Fruit fly (Drosophila melanogaster) S2 (cell line): ENCODE results near the gene CG43679.

Experiments
- CG8478 ChIP-seq: fragments of >200 bp; optimal IDR thresholded peaks from 2 replicates; lab custom pipeline; 2018
- CTCF ChIP-seq, 2 experiments: fragments of >200 bp; optimal IDR thresholded peaks; 2 replicates each; lab custom pipeline; 2018

CG43679 gene

DNA sequence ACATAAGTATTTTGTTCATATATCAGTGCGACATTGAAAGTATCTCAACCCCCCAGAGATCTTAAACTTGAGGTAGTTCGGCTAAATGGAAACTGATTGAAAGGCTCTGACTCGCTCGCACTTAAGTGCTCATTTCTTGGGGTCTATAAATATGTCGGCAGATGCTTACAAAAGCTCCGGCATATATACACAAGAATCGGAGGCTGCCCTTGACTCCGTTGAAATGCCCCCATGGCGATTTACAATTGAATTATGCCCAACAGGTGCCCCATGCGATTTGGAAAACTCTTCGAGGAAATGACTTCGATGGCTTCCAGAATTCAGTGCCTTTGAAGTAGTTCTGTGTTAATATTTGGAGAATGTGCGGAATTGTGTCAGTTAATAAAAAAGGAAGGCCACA, 22.5 kb upstream of the CG43679 start:
- TF ChIP-seq CTCF (optimal IDR thresholded peaks at IDR 0.05; lab: Kevin White, UChicago), result no peak
- TF ChIP-seq CG8478 (lab: Kevin White, UChicago), result no peak

DNA sequence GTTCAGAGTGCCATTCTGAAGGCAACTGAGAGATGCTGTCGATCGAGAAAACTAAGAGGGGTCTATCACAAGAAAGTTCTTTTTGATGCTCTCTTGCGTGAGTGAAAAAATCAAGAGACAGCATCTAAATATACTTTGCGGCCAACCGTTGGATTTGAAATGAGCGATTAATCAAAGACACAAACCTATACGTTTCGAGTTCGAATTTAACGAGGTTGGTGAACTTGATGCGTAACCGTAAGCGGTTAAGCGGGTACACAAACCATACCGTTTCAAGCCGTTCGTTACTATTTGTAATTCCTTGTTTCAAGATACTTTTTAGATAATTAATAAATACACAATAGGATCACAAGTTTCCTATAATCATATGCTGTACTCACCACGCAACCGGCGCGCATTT, 20.9 kb upstream of the CG43679 start:
- TF ChIP-seq CTCF (optimal IDR thresholded peaks at IDR 0.05; lab: Kevin White, UChicago), result peak; percentile 53 to 68
- TF ChIP-seq CG8478 (lab: Kevin White, UChicago), result no peak

DNA sequence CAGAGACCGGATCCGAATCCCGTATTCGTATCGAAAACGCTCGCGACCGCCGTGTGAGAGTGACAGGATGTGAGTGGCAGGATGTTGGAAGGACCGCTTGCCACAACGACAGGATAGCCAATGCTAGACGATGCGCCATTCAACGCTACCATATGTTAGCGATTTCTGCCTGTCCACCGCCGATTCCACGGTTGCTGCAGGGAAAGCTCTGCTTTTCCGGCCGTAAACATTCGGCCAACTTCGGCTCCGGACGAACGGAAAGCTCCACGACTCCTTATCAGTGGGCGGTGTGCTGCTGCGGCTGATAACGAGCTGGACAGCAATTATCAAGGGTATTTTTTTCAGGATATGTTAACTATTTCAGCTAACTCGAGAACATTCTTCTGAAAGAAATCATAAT, 13.7 kb upstream of the CG43679 start, which contains the start of gene Sytbeta:
Sytbeta (minus strand) TSS at position 101 of the 400 bp plus-strand sequence.
- TF ChIP-seq CG8478 (lab: Kevin White, UChicago) (no peak), CTCF (optimal IDR thresholded peaks at IDR 0.05; lab: Kevin White, UChicago) (no peak)

DNA sequence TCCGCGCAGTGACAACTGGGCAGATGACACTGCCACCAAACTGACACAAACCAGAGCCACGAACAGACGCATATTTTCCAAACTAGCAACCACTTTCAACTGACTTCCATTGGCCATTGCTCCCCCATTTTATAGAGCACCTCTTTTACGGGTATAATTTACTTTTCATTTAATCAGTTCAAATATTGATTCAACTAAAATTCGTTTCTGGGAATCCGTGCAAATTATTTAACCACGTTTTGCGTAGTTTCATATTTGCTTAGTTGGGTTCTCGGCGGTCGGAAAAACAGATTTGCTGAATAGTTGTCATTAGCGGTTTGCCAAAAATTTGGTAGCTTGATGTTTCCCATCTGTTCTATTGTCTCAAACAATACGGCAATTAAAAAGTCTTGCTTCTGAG, 10.4 kb upstream of the CG43679 start, which contains the start of gene CG13460:
CG13460 (minus strand) TSS at position 101 of the 400 bp plus-strand sequence.
- TF ChIP-seq CTCF (optimal IDR thresholded peaks at IDR 0.05; lab: Kevin White, UChicago) (no peak), CG8478 (lab: Kevin White, UChicago) (no peak)

DNA sequence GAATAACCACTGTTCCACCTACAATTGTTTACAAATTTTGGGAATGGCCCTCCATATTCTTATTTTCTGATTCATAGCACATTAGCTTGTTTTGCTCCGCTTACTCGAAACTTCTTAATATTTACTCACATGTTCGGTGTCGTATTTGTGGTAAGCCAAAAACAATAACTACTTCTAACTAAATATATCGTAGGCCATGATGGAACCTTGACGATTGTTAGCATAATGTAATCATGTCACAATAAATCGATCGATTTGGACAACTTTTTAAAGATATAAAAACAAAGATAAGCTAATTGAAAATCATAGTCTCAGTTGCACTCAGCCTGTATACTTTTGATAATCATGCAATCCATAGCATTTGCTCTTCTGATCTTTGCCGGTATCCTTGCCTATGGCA, 3.3 kb upstream of the CG43679 start, which contains the start of gene EAChm:
EAChm (plus strand) TSS at position 301 of the 400 bp plus-strand sequence.
- TF ChIP-seq CTCF (optimal IDR thresholded peaks at IDR 0.05; lab: Kevin White, UChicago), result no peak
- no peak for TF ChIP-seq CG8478 (lab: Kevin White, UChicago)

DNA sequence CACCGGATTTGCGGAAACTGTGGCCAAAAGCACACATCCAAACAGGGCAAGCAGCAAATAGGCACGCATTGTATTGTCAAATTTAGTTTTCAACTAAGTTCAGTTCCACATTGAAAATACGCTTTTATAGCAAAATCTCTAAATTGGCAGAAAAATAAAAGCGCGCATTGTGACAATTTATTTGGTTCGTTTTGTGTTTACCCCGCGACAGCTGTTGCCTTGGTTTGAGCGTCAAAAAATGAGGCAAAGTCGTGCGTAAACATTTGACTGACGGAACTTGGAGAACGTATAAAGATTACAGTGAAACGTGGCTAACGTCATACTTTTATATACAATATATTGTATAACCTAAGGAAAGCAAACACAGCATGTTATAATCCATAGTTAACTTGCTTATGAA, 2.8 kb upstream of the CG43679 start, which contains the start of gene CG18649:
CG18649 (minus strand) TSS at position 101 of the 400 bp plus-strand sequence.
- TF ChIP-seq CG8478 (lab: Kevin White, UChicago) (no peak), CTCF (optimal IDR thresholded peaks at IDR 0.05; lab: Kevin White, UChicago) (no peak)

DNA sequence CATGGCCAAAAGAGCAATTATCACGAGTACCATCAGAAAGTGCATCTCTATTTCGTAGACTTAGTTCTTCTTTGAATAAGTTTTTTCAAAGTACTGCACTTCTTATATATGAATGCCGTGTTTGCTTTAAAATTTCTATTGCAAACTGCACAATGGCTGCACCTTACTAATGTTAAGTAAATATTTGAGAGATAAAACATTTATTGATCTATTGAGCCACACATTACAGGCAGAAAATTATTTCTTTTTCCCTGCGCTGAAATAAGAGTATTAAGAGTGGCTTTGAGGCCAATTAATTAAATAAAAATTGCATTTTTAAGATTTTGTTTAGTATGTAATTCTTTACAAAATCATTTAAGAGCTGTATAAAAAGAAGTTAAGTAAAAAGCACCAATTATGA, 2.0 kb upstream of the CG43679 start, which contains the start of gene CG43680:
CG43680 (minus strand) TSS at position 101 of the 400 bp plus-strand sequence.
- TF ChIP-seq CG8478 (lab: Kevin White, UChicago), result no peak
- no peak for TF ChIP-seq CTCF (optimal IDR thresholded peaks at IDR 0.05; lab: Kevin White, UChicago)

DNA sequence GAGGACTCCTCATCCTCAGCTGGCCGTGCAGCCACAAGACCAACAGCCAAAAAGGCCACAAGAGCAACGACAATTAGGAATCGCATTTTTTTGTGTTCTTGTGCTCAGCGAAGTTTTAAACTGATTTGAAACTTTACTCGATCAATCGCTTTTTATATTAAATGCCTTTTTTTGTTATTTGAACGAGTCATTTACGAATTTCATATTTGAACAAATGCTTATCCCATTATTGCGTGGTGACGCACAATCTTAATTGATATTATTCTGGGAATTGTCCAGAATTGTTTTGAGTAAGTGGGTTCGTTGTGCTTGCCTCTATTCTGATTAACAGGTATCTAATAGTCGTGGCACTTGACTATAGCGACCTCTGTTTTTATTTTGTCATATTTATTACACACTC, 1.2 kb upstream of the CG43679 start, which contains the start of gene CG13461:
CG13461 (minus strand) TSS at position 101 of the 400 bp plus-strand sequence.
- TF ChIP-seq CG8478 (lab: Kevin White, UChicago), result no peak
- TF ChIP-seq CTCF (optimal IDR thresholded peaks at IDR 0.05; lab: Kevin White, UChicago), result no peak

DNA sequence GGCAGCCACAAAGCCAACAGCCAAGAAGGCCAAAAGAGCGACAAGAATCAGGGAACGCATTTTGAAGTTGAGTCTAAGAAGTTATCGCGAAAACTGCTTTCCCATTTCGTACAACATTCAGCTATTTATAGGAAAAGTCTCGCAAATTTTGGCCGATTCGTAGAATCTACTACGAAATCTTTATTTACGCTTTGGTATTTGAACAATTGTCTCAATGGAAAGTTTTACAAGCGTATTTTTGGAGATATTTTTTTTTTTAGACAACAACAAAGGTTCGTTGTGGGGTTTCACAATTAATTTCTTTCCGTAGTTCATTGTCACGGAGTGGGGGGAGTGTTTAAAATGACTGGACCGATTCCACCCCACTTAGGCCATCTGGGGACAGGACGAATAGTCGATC, 519 bp downstream of the CG43679 start, which contains the start of gene CG12310:
CG12310 (minus strand) TSS at position 101 of the 400 bp plus-strand sequence.
- TF ChIP-seq CG8478 (lab: Kevin White, UChicago) (no peak), CTCF (optimal IDR thresholded peaks at IDR 0.05; lab: Kevin White, UChicago) (no peak)

DNA sequence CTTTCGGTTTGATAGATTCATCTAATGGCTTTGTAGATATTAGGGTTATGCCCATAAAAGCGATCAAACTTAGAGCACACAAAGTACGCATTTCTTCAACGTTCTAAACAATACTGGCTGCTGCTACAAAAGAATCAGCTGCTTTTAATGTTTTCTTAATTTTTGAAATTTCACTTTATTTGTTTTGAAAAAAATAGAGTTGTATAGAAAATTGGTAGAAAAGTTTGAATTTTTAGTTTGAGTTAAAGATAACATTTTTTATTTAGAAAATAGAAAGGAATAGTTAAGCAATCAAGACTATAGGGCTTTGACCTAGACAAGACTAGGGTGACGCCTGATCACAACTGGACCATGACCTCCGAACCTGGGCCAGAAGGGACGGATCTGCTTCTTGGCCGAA, 1.1 kb downstream of the CG43679 start, which contains the start of gene CG18581:
CG18581 (minus strand) TSS at position 101 of the 400 bp plus-strand sequence.
- no peak for TF ChIP-seq CTCF (optimal IDR thresholded peaks at IDR 0.05; lab: Kevin White, UChicago)
- no peak for TF ChIP-seq CG8478 (lab: Kevin White, UChicago)

DNA sequence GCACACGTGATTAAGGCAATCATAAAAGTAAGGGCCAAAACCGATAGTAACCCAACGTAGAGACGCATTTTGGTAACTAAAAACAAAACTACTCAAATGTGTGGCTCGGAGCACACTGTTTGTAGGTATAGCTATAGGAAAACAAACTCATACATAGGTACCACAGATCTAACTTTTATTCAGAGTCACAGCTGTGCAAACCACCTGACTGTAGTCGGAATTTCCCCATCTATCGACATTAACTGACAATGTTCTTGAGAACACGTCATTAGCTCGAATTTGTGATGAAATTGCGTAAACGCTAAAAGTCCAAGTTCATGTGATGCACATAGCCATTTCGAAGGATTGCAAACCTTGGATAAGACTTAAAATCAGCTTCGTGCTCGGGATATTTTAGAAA, 1.8 kb downstream of the CG43679 start, which contains the start of gene CG43678:
CG43678 (minus strand) TSS at position 101 of the 400 bp plus-strand sequence.
- no peak for TF ChIP-seq CTCF (optimal IDR thresholded peaks at IDR 0.05; lab: Kevin White, UChicago)
- no peak for TF ChIP-seq CG8478 (lab: Kevin White, UChicago)

DNA sequence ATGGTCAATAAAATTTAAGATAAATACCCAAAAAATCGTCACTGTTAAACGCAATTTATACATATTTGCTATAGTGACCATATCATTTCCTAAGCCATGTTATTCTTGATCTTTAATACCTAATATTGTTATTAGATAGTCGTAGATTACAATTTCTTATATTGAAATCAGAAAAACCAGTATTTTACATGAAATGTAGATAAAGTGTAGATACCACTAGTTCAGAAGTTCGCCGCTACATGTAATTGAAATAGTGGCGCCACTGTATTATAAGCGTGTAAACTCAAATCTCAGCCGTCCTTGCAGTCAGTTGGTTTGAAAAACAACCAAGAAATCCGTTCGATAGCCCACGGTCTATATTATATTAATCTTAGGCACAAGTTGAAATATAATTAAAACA, 3.1 kb downstream of the CG43679 start:
- no peak for TF ChIP-seq CG8478 (lab: Kevin White, UChicago)
- TF ChIP-seq CTCF (optimal IDR thresholded peaks at IDR 0.05; lab: Kevin White, UChicago), result peak; percentile 84 to 90

DNA sequence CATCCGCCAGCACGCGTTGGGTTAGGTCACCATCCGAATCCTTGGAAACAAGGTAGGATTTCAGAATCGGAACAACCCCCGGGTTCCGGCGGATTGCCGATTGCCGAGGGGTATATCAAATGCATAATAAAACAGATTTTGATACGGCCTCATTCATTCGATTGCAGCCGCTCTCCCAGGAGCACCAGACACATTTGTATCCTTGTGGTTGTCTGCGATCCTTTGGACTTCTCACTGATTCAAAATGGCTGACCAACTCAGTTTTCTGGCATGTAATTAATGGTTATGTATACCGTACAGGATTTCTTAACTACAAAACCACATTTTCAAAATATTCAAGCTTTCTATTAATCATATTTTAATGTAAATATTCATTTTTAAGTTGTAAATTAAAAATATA, 3.6 kb downstream of the CG43679 start:
- TF ChIP-seq CTCF (optimal IDR thresholded peaks at IDR 0.05; lab: Kevin White, UChicago) (no peak), CG8478 (lab: Kevin White, UChicago) (no peak)

DNA sequence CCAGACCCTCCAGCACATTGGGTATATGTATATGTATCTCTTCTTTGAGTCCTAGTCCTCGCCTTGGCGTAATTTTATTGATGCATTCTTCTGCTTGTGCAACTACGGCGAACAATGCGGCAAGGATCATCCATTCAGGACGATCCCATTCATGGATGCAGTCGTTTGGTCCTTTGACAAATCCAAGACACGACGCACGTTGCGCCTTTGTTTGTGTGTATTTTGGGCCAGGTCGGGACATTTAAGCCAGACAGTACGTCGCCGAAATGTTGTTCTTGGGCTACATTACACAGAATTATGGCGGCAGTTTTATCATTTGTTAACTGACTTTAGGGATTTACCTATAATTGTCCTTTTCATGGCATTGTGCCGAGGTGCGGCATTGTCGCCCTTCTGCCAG, 6.1 kb downstream of the CG43679 start:
- TF ChIP-seq CTCF (optimal IDR thresholded peaks at IDR 0.05; lab: Kevin White, UChicago), result no peak
- no peak for TF ChIP-seq CG8478 (lab: Kevin White, UChicago)

DNA sequence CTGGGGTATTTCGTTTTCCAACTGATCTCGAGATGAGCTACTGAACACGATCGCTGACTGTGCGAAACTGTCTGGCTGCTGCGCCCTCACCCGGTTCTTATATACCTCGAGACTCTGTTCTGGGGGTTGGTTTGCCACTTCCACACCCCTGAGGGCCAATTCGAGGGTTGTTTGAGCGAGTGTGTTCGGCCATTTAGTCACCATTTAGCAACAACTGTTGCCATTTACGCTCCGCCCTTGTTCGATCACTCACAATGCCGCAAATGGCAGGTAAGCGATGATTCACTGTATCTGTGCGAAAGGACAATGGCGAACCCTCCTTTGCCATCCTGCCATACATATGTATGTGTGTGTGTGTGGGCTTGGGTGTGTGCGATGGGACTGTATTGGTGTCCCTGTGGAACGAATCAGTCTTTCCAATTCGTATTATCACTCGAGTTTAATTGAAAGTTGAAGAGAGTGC, 7.3 kb downstream of the CG43679 start, which contains the start of gene ind:
ind (minus strand) TSS at position 51 of the 463 bp plus-strand sequence.
- TF ChIP-seq CG8478 (lab: Kevin White, UChicago), result no peak
- no peak for TF ChIP-seq CTCF (optimal IDR thresholded peaks at IDR 0.05; lab: Kevin White, UChicago)
